Fruit fly (Drosophila melanogaster) whole organism, embryonic: ENCODE measurements around the gene Aatf.
A peak's percentile ranks its signal among the peaks of the same experiment; 100 is the strongest.

Experiments
- Asciz ChIP-seq: fragments of 200-800 bp; sonication (Bioruptor generic); optimal IDR thresholded peaks from 2 replicates; lab custom pipeline; 2017; ENCODE audit warnings: missing biosample characterization, mild to moderate bottlenecking, missing genetic modification characterization, missing genetic modification reagents
- Bteb2 ChIP-seq: fragments of 200-800 bp; sonication (Bioruptor generic); optimal IDR thresholded peaks from 2 replicates; lab custom pipeline; 2016; ENCODE audit warnings: missing biosample characterization, missing genetic modification characterization
- CG15696 ChIP-seq: fragments of 200-800 bp; sonication (Bioruptor generic); optimal IDR thresholded peaks from 2 replicates; lab custom pipeline; 2019; ENCODE audit warnings: missing biosample characterization, mild to moderate bottlenecking, missing genetic modification characterization, moderate library complexity
- CG18011 ChIP-seq: fragments of 200-800 bp; sonication (Bioruptor generic); optimal IDR thresholded peaks from 2 replicates; lab custom pipeline; 2017; ENCODE audit warnings: missing biosample characterization, missing genetic modification characterization, mild to moderate bottlenecking, moderate library complexity, missing genotype
- CG2875 ChIP-seq: fragments of 200-800 bp; sonication (Bioruptor generic); optimal IDR thresholded peaks from 2 replicates; lab custom pipeline; 2017; ENCODE audit warnings: missing biosample characterization, mild to moderate bottlenecking, missing genetic modification characterization, missing genetic modification reagents
- CG31365 ChIP-seq: fragments of 200-800 bp; sonication (Bioruptor generic); optimal IDR thresholded peaks from 2 replicates; lab custom pipeline; 2018; ENCODE audit warnings: missing biosample characterization, mild to moderate bottlenecking, missing genetic modification characterization
- CG31441 ChIP-seq: fragments of 200-800 bp; sonication (Bioruptor generic); IDR thresholded peaks from 2 replicates; pipeline ENCODE4 v1.3.6; 2022; ENCODE audit warnings: missing biosample characterization, missing genetic modification characterization
- CG34376 ChIP-seq: fragments of 200-800 bp; sonication (Bioruptor generic); optimal IDR thresholded peaks from 2 replicates; lab custom pipeline; 2018; ENCODE audit warnings: missing biosample characterization, mild to moderate bottlenecking, missing genetic modification characterization
- CG4282 ChIP-seq: fragments of 200-800 bp; sonication (Bioruptor generic); optimal IDR thresholded peaks from 2 replicates; lab custom pipeline; 2016; ENCODE audit warnings: missing biosample characterization, missing genetic modification characterization
- CG4854 ChIP-seq: fragments of 200-800 bp; sonication (Bioruptor generic); optimal IDR thresholded peaks from 2 replicates; lab custom pipeline; 2016; ENCODE audit warnings: missing biosample characterization, missing genetic modification characterization, inconsistent platforms
- CG8924 ChIP-seq: fragments of 200-800 bp; optimal IDR thresholded peaks from 3 replicates; lab custom pipeline; 2019; ENCODE audit warnings: missing biosample characterization, mild to moderate bottlenecking, missing genetic modification characterization, moderate library complexity
- CG9609 ChIP-seq: fragments of 200-800 bp; sonication (Bioruptor generic); optimal IDR thresholded peaks from 3 replicates; lab custom pipeline; 2016; ENCODE audit warnings: missing biosample characterization, missing genetic modification characterization
- CG9797 ChIP-seq: fragments of 200-800 bp; sonication (Bioruptor generic); optimal IDR thresholded peaks from 3 replicates; lab custom pipeline; 2018; ENCODE audit warnings: missing biosample characterization, mild to moderate bottlenecking, missing genetic modification characterization
- Elba2 ChIP-seq: fragments of 200-800 bp; sonication (Bioruptor generic); optimal IDR thresholded peaks from 3 replicates; lab custom pipeline; 2016; ENCODE audit warnings: missing biosample characterization, missing genetic modification characterization
- Ets65A ChIP-seq: fragments of 200-800 bp; sonication (Bioruptor generic); peaks from one replicate; lab custom pipeline; 2016; ENCODE audit warnings: missing biosample characterization, missing genetic modification characterization
- Fer2 ChIP-seq: fragments of 200-800 bp; sonication (Bioruptor generic); optimal IDR thresholded peaks from 2 replicates; lab custom pipeline; 2018; ENCODE audit warnings: missing biosample characterization, mild to moderate bottlenecking, missing genetic modification characterization, moderate library complexity
- MBD-R2 ChIP-seq: fragments of 200-800 bp; sonication (Bioruptor generic); IDR thresholded peaks from 2 replicates; pipeline ENCODE4 v1.3.6; 2022; ENCODE audit warnings: missing biosample characterization, missing genetic modification characterization
- Med ChIP-seq: fragments of 200-800 bp; sonication (Bioruptor generic); peaks from one replicate; lab custom pipeline; 2016; ENCODE audit warnings: missing biosample characterization, missing genetic modification characterization, mild to moderate bottlenecking, inconsistent platforms, moderate library complexity
- Meics ChIP-seq: fragments of 200-800 bp; sonication (Bioruptor generic); optimal IDR thresholded peaks from 2 replicates; lab custom pipeline; 2017; ENCODE audit warnings: missing biosample characterization, mild to moderate bottlenecking, missing genetic modification characterization
- Tbp ChIP-seq: fragments of >200 bp; optimal IDR thresholded peaks from 2 replicates; lab custom pipeline; 2018; ENCODE audit warnings: missing biosample characterization, missing genetic modification characterization
- Trl ChIP-seq, 3 experiments: fragments of >200 bp in 2 of 3; fragments of 200-800 bp in 1 of 3; sonication (Bioruptor generic) in 1 of 3; optimal IDR thresholded peaks; 2 replicates in 1 of 3; 3 replicates in 2 of 3; lab custom pipeline; 2016 to 2017; ENCODE audit warnings: missing biosample characterization in 1 of 3, missing genetic modification characterization in 1 of 3
- amos ChIP-seq: fragments of 200-800 bp; sonication (Bioruptor generic); IDR thresholded peaks from 2 replicates; pipeline ENCODE4 v1.3.6; 2022; ENCODE audit warnings: missing biosample characterization, missing genetic modification characterization; ENCODE audit not compliant: partially characterized antibody
- bbx ChIP-seq: fragments of 200-800 bp; sonication (Bioruptor generic); IDR thresholded peaks from 2 replicates; pipeline ENCODE4 v1.3.6; 2022; ENCODE audit warnings: missing biosample characterization, missing genetic modification characterization; ENCODE audit not compliant: partially characterized antibody
- chif ChIP-seq, 2 experiments: fragments of 200-800 bp; sonication (Bioruptor generic); optimal IDR thresholded peaks; 3 replicates each; lab custom pipeline; 2016; ENCODE audit warnings: missing biosample characterization in 2 of 2, missing genetic modification characterization in 2 of 2
- chm ChIP-seq: fragments of 200-800 bp; sonication (Bioruptor generic); IDR thresholded peaks from 2 replicates; pipeline ENCODE4 v1.3.6; 2022; ENCODE audit warnings: missing biosample characterization, missing genetic modification characterization
- chn ChIP-seq: fragments of 200-800 bp; sonication (Bioruptor generic); optimal IDR thresholded peaks from 2 replicates; lab custom pipeline; 2016; ENCODE audit warnings: missing biosample characterization, missing genetic modification characterization
- ci ChIP-seq: fragments of 200-800 bp; sonication (Bioruptor generic); IDR thresholded peaks from 3 replicates; pipeline ENCODE4 v1.3.6; 2022; ENCODE audit warnings: missing biosample characterization, missing genetic modification characterization
- crc ChIP-seq: fragments of 200-800 bp; sonication (Bioruptor generic); optimal IDR thresholded peaks from 2 replicates; lab custom pipeline; 2016; ENCODE audit warnings: missing biosample characterization, missing genetic modification characterization
- cwo ChIP-seq: fragments of 200-800 bp; sonication (Bioruptor generic); optimal IDR thresholded peaks from 3 replicates; lab custom pipeline; 2017; ENCODE audit warnings: missing biosample characterization, missing genetic modification characterization, mild to moderate bottlenecking, moderate library complexity, missing genetic modification reagents
- dimm ChIP-seq: fragments of 200-800 bp; sonication (Bioruptor generic); IDR thresholded peaks from 2 replicates; pipeline ENCODE4 v1.3.6; 2022; ENCODE audit warnings: missing biosample characterization, missing genetic modification characterization
- emc ChIP-seq: fragments of 200-800 bp; sonication (Bioruptor generic); optimal IDR thresholded peaks from 2 replicates; lab custom pipeline; 2016; ENCODE audit warnings: missing biosample characterization, missing genetic modification characterization
- ham ChIP-seq: fragments of 200-800 bp; sonication (Bioruptor generic); IDR thresholded peaks from 2 replicates; pipeline ENCODE4 v1.3.6; 2022; ENCODE audit warnings: missing biosample characterization, missing genetic modification characterization
- hb ChIP-seq: fragments of 200-800 bp; sonication (Bioruptor generic); IDR thresholded peaks from 3 replicates; pipeline ENCODE4 v1.3.6; 2022; ENCODE audit warnings: missing biosample characterization, missing genetic modification characterization; ENCODE audit not compliant: partially characterized antibody
- klu ChIP-seq: fragments of 200-800 bp; sonication (Bioruptor generic); IDR thresholded peaks from 2 replicates; pipeline ENCODE4 v1.3.6; 2022; ENCODE audit warnings: missing biosample characterization, missing genetic modification characterization
- luna ChIP-seq: fragments of 200-800 bp; sonication (Bioruptor generic); optimal IDR thresholded peaks from 2 replicates; lab custom pipeline; 2016; ENCODE audit warnings: missing biosample characterization, missing genetic modification characterization
- nerfin-1 ChIP-seq: fragments of 200-800 bp; sonication (Bioruptor generic); optimal IDR thresholded peaks from 3 replicates; lab custom pipeline; 2019; ENCODE audit warnings: missing biosample characterization, mild to moderate bottlenecking, missing genetic modification characterization, moderate library complexity
- pan ChIP-seq, 4 experiments: fragments of >200 bp in 3 of 4; fragments of 200-800 bp in 1 of 4; sonication (Bioruptor generic) in 1 of 4; optimal IDR thresholded peaks in 3 of 4; IDR thresholded peaks in 1 of 4; 2 replicates each; pipeline versions ENCODE4 v1.3.6 to Lab custom; 2017 to 2022; ENCODE audit warnings: missing biosample characterization in 2 of 4, missing genetic modification characterization in 2 of 4, mixed read lengths in 1 of 4
- prd ChIP-seq, 3 experiments: fragments of >200 bp in 2 of 3; fragments of 200-800 bp in 1 of 3; sonication (Bioruptor generic) in 1 of 3; optimal IDR thresholded peaks in 2 of 3; IDR thresholded peaks in 1 of 3; 2 replicates in 2 of 3; 3 replicates in 1 of 3; pipeline versions ENCODE4 v1.3.6 to Lab custom; 2017 to 2022; ENCODE audit warnings: missing biosample characterization in 1 of 3, missing genetic modification characterization in 1 of 3
- pum ChIP-seq: fragments of 200-800 bp; sonication (Bioruptor generic); optimal IDR thresholded peaks from 2 replicates; lab custom pipeline; 2016; ENCODE audit warnings: missing biosample characterization, missing genetic modification characterization
- row ChIP-seq: fragments of 200-800 bp; sonication (Bioruptor generic); IDR thresholded peaks from 3 replicates; pipeline ENCODE4 v1.3.6; 2022; ENCODE audit warnings: missing biosample characterization, missing genetic modification characterization
- scrt ChIP-seq: fragments of 200-800 bp; sonication (Bioruptor generic); optimal IDR thresholded peaks from 2 replicates; lab custom pipeline; 2018; ENCODE audit warnings: missing biosample characterization, mild to moderate bottlenecking, missing genetic modification characterization, moderate library complexity
- sens-2 ChIP-seq: fragments of 200-800 bp; sonication (Bioruptor generic); IDR thresholded peaks from 2 replicates; pipeline ENCODE4 v1.3.6; 2022; ENCODE audit warnings: missing biosample characterization, missing genetic modification characterization
- seq ChIP-seq: fragments of 200-800 bp; sonication (Bioruptor generic); IDR thresholded peaks from 2 replicates; pipeline ENCODE4 v1.3.6; 2022; ENCODE audit warnings: missing biosample characterization, missing genetic modification characterization
- tin ChIP-seq: fragments of 200-800 bp; sonication (Bioruptor generic); optimal IDR thresholded peaks from 3 replicates; lab custom pipeline; 2016; ENCODE audit warnings: missing biosample characterization, missing genetic modification characterization
- trh ChIP-seq: fragments of 200-800 bp; sonication (Bioruptor generic); optimal IDR thresholded peaks from 2 replicates; lab custom pipeline; 2016; ENCODE audit warnings: missing biosample characterization, missing genetic modification characterization
- tup ChIP-seq: fragments of 200-800 bp; sonication (Bioruptor generic); optimal IDR thresholded peaks from 2 replicates; lab custom pipeline; 2016; ENCODE audit warnings: missing biosample characterization, mild to moderate bottlenecking, missing genetic modification characterization, moderate library complexity
- twi ChIP-seq: fragments of 200-800 bp; optimal IDR thresholded peaks from 2 replicates; lab custom pipeline; 2019; ENCODE audit warnings: missing biosample characterization, mild to moderate bottlenecking, missing genetic modification characterization, moderate library complexity
- wdn ChIP-seq: fragments of 200-800 bp; sonication (Bioruptor generic); IDR thresholded peaks from 2 replicates; pipeline ENCODE4 v1.3.6; 2022; ENCODE audit warnings: missing biosample characterization, missing genetic modification characterization
- zen2 ChIP-seq: fragments of 200-800 bp; sonication (Bioruptor generic); IDR thresholded peaks from 3 replicates; pipeline ENCODE4 v1.3.6; 2022; ENCODE audit warnings: missing biosample characterization, missing genetic modification characterization; ENCODE audit not compliant: partially characterized antibody

The Aatf gene

dm6 chr2L:6693794-6694254 is 23.6 kb upstream of the Aatf start (continued):
- TF ChIP-seq seq (GFP tag; lab: Robert Waterston, UW) (no peak), klu (GFP tag; lab: Robert Waterston, UW) (no peak), CG15696 (tag; lab: Kevin White, UChicago) (peak; percentile 26), pan (optimal IDR thresholded peaks at IDR 0.05; lab: Kevin White, UChicago) (no peak), pan (GFP tag; optimal IDR thresholded peaks at IDR 0.05 in 1 of 2, IDR thresholded peaks at IDR 0.05 in 1 of 2) (no peak), chn (GFP tag; lab: Kevin White, UChicago) (no peak), bbx (GFP tag; lab: Robert Waterston, UW) (no peak), CG9609 (no peak), dimm (GFP tag; lab: Robert Waterston, UW) (no peak), chm (no peak), Fer2 (tag; lab: Kevin White, UChicago) (no peak), Tbp (GFP tag; lab: Kevin White, UChicago) (no peak), Meics (GFP tag; lab: Kevin White, UChicago) (peak; percentile 62), scrt (GFP tag; lab: Kevin White, UChicago) (peak; percentile 20), row (GFP tag; lab: Robert Waterston, UW) (peak; percentile 55), amos (GFP tag; lab: Robert Waterston, UW) (no peak), CG34376 (GFP tag; lab: Kevin White, UChicago) (peak; percentile 14), nerfin-1 (tag; lab: Kevin White, UChicago) (peak; percentile 54), CG18011 (no peak), CG2875 (peak; percentile 50), trh (GFP tag; lab: Kevin White, UChicago) (no peak), prd (optimal IDR thresholded peaks at IDR 0.05; lab: Kevin White, UChicago) (no peak), prd (GFP tag; IDR thresholded peaks at IDR 0.05; lab: Robert Waterston, UW) (0 out of 3 replicates have a peak, but pooled peaks have one; percentile 23), tup (GFP tag; lab: Kevin White, UChicago) (no peak), crc (GFP tag; lab: Kevin White, UChicago) (no peak), CG4854 (GFP tag; lab: Kevin White, UChicago) (no peak), CG8924 (tag; lab: Kevin White, UChicago) (peak; percentile 72), sens-2 (GFP tag; lab: Robert Waterston, UW) (no peak), wdn (no peak), hb (GFP tag; lab: Robert Waterston, UW) (no peak), pum (GFP tag; lab: Kevin White, UChicago) (no peak), chif (GFP tag; optimal IDR thresholded peaks at IDR 0.05; lab: Kevin White, UChicago) (peak in 1 of 2 experiments; percentile 44), zen2 (no peak), MBD-R2 (GFP tag; lab: Robert Waterston, UW) (no peak), tin (GFP tag; lab: Kevin White, UChicago) (peak; percentile 27), luna (GFP tag; lab: Kevin White, UChicago) (no peak), CG9797 (no peak), twi (peak; percentile 16), Asciz (peak; percentile 23), cwo (GFP tag; lab: Kevin White, UChicago) (peak; percentile 12), ci (GFP tag; lab: Robert Waterston, UW) (0 out of 3 replicates have a peak, but pooled peaks have one; percentile 35), CG4282 (no peak), Bteb2 (GFP tag; lab: Kevin White, UChicago) (peak; percentile 8), CG31365 (tag; lab: Kevin White, UChicago) (no peak), Trl (optimal IDR thresholded peaks at IDR 0.05; lab: Kevin White, UChicago) (no peak), Trl (GFP tag; optimal IDR thresholded peaks at IDR 0.05; lab: Kevin White, UChicago) (no peak), Med (GFP tag; lab: Kevin White, UChicago) (peak; percentile 53), Elba2 (GFP tag; lab: Kevin White, UChicago) (no peak), emc (GFP tag; lab: Kevin White, UChicago) (no peak), Ets65A (GFP tag; lab: Kevin White, UChicago) (peak; percentile 60), ham (GFP tag; lab: Robert Waterston, UW) (no peak), CG31441 (GFP tag; lab: Robert Waterston, UW) (peak; percentile 70)
